Worm (Caenorhabditis elegans): ENCODE measurements around the gene sri-7.

- TF ChIP-seq unc-62 (GFP tag; optimal IDR thresholded peaks at IDR 0.05) (no peak), nhr-6 (tag; optimal IDR thresholded peaks at IDR 0.05) (no peak), gmeb-1 (tag; optimal IDR thresholded peaks at IDR 0.05) (no peak), ama-1 (optimal IDR thresholded peaks at IDR 0.05) (no peak), lsy-2 (tag; optimal IDR thresholded peaks at IDR 0.05) (no peak), ceh-16 (tag; optimal IDR thresholded peaks at IDR 0.05) (no peak), unc-55 (GFP tag; optimal IDR thresholded peaks at IDR 0.05) (no peak), ceh-82 (tag; optimal IDR thresholded peaks at IDR 0.05) (no peak), nhr-11 (tag; optimal IDR thresholded peaks at IDR 0.05) (no peak), nhr-25 (tag; optimal IDR thresholded peaks at IDR 0.05) (no peak), blmp-1 (tag; optimal IDR thresholded peaks at IDR 0.05; ENCODE audit: insufficient read depth) (no peak), mab-5 (tag; optimal IDR thresholded peaks at IDR 0.05) (no peak)
These were observed 51.3 kb downstream of the sri-7 start, which contains the start of gene srw-33 for ce11 chrV:15451421-15451820.
